Worm (Caenorhabditis elegans) whole organism, late embryonic: ENCODE results near the gene F01E11.18.

Source experiments
- C38D4.7 ChIP-seq: fragments of 200-800 bp; sonication (Bioruptor generic); optimal IDR thresholded peaks from 2 replicates; lab custom pipeline; 2018; ENCODE audit warnings: mild to moderate bottlenecking, missing genetic modification characterization, moderate library complexity, missing compliant biosample characterization
- K02D7.2 ChIP-seq: sonication (generic microtip); optimal IDR thresholded peaks from 2 replicates; lab custom pipeline; 2017; ENCODE audit warnings: mild to moderate bottlenecking, missing genetic modification characterization, missing compliant biosample characterization
- ahr-1 ChIP-seq: sonication (generic microtip); optimal IDR thresholded peaks from 2 replicates; lab custom pipeline; 2016; ENCODE audit warnings: missing genetic modification characterization, missing compliant biosample characterization
- ets-4 ChIP-seq: sonication (generic microtip); optimal IDR thresholded peaks from 2 replicates; lab custom pipeline; 2016; ENCODE audit warnings: missing genetic modification characterization, missing compliant biosample characterization
- eyg-1 ChIP-seq: sonication (generic microtip); optimal IDR thresholded peaks from 2 replicates; lab custom pipeline; 2016; ENCODE audit warnings: missing genotype, missing genetic modification characterization, missing compliant biosample characterization
- fax-1 ChIP-seq: sonication (generic microtip); optimal IDR thresholded peaks from 2 replicates; lab custom pipeline; 2016; ENCODE audit warnings: missing genotype, missing genetic modification characterization, missing compliant biosample characterization
- fkh-10 ChIP-seq: fragments of 150-350 bp; optimal IDR thresholded peaks from 2 replicates; lab custom pipeline; 2014; ENCODE audit warnings: missing biosample characterization, missing genetic modification reagents, missing genetic modification characterization
- hlh-15 ChIP-seq: sonication (generic microtip); optimal IDR thresholded peaks from 2 replicates; lab custom pipeline; 2016; ENCODE audit warnings: missing genetic modification characterization, missing compliant biosample characterization
- lin-11 ChIP-seq: fragments of 200-800 bp; sonication (Bioruptor generic); optimal IDR thresholded peaks from 2 replicates; lab custom pipeline; 2018; ENCODE audit warnings: mild to moderate bottlenecking, missing genetic modification characterization, missing compliant biosample characterization
- nhr-11 ChIP-seq: fragments of 150-350 bp; optimal IDR thresholded peaks from 2 replicates; lab custom pipeline; 2014; ENCODE audit warnings: missing biosample characterization, missing genetic modification characterization
- odd-2 ChIP-seq: sonication (generic microtip); optimal IDR thresholded peaks from 2 replicates; lab custom pipeline; 2017; ENCODE audit warnings: antibody characterized with exemption, mild to moderate bottlenecking, missing genetic modification characterization, missing compliant biosample characterization
- zip-5 ChIP-seq: sonication (generic microtip); optimal IDR thresholded peaks from 2 replicates; lab custom pipeline; 2016; ENCODE audit warnings: missing genetic modification characterization, missing compliant biosample characterization

ce11 chrX:7033716-7034270 is 44.4 kb downstream of the F01E11.18 start:
- no peak for TF ChIP-seq fkh-10 (GFP tag; lab: Kevin White, UChicago)
- TF ChIP-seq eyg-1 (tag; lab: Kevin White, UChicago), result no peak
- no peak for TF ChIP-seq fax-1
- no peak for TF ChIP-seq C38D4.7
- TF ChIP-seq odd-2 (tag; lab: Kevin White, UChicago), result no peak
- TF ChIP-seq hlh-15 (tag; lab: Kevin White, UChicago), result no peak
- no peak for TF ChIP-seq nhr-11 (tag; lab: Kevin White, UChicago)
- TF ChIP-seq ets-4 (tag; lab: Kevin White, UChicago), result no peak
- no peak for TF ChIP-seq lin-11 (tag; lab: Kevin White, UChicago)
- no peak for TF ChIP-seq zip-5
- TF ChIP-seq K02D7.2 (tag; lab: Kevin White, UChicago), result no peak
- TF ChIP-seq ahr-1 (tag; lab: Kevin White, UChicago), result no peak
